Worm (Caenorhabditis elegans) whole organism, L3 larva: Measurements from ENCODE around the gene fbxa-29.

Source experiments
- R02D3.7 ChIP-seq: fragments of 150-350 bp; optimal IDR thresholded peaks from 2 replicates; lab custom pipeline; 2014; ENCODE audit warnings: missing biosample characterization, missing genetic modification characterization
- daf-12 ChIP-seq: fragments of 150-350 bp; optimal IDR thresholded peaks from 2 replicates; lab custom pipeline; 2014; ENCODE audit warnings: missing biosample characterization, missing genetic modification reagents, missing genetic modification characterization
- eor-1 ChIP-seq, 2 experiments: fragments of 150-350 bp; optimal IDR thresholded peaks; 2 replicates each; lab custom pipeline; 2014 to 2018; ENCODE audit warnings: missing biosample characterization in 2 of 2, missing genetic modification characterization in 2 of 2
- fkh-10 ChIP-seq: sonication (generic microtip); optimal IDR thresholded peaks from 2 replicates; lab custom pipeline; 2017; ENCODE audit warnings: missing biosample characterization, missing genetic modification reagents, missing genetic modification characterization
- lin-15B ChIP-seq: fragments of 150-350 bp; optimal IDR thresholded peaks from 2 replicates; lab custom pipeline; 2014; ENCODE audit warnings: missing biosample characterization, missing genetic modification characterization
- nfya-1 ChIP-seq: sonication (generic microtip); optimal IDR thresholded peaks from 2 replicates; lab custom pipeline; 2017; ENCODE audit warnings: missing genetic modification characterization, mild to moderate bottlenecking, missing compliant biosample characterization, antibody characterized with exemption, moderate library complexity; ENCODE audit not compliant: insufficient read depth
- nhr-237 ChIP-seq: fragments of 150-350 bp; optimal IDR thresholded peaks from 2 replicates; lab custom pipeline; 2014; ENCODE audit warnings: missing biosample characterization, missing genetic modification characterization
- nhr-28 ChIP-seq: fragments of 150-350 bp; optimal IDR thresholded peaks from 2 replicates; lab custom pipeline; 2014; ENCODE audit warnings: missing biosample characterization, missing genetic modification characterization
- pqm-1 ChIP-seq: fragments of 150-350 bp; optimal IDR thresholded peaks from 2 replicates; lab custom pipeline; 2017; ENCODE audit warnings: missing biosample characterization, missing genetic modification characterization, inconsistent platforms
- snpc-4 ChIP-seq: fragments of 150-350 bp; optimal IDR thresholded peaks from 2 replicates; lab custom pipeline; 2014; ENCODE audit warnings: missing biosample characterization, missing genetic modification characterization
- tbx-2 ChIP-seq: sonication (generic microtip); optimal IDR thresholded peaks from 2 replicates; lab custom pipeline; 2016; ENCODE audit warnings: mild to moderate bottlenecking, missing genetic modification characterization, missing compliant biosample characterization
- unc-39 ChIP-seq: sonication (generic microtip); optimal IDR thresholded peaks from 4 replicates; lab custom pipeline; 2017; ENCODE audit warnings: missing biosample characterization, missing genetic modification characterization
- zag-1 ChIP-seq: fragments of 150-350 bp; optimal IDR thresholded peaks from 2 replicates; lab custom pipeline; 2014; ENCODE audit warnings: missing biosample characterization, missing genetic modification characterization
- ztf-11 ChIP-seq: fragments of 150-350 bp; optimal IDR thresholded peaks from 2 replicates; lab custom pipeline; 2014; ENCODE audit warnings: missing biosample characterization, missing genetic modification characterization

ce11 chrIII:1308887-1309286 is 35.4 kb upstream of the fbxa-29 start, which contains the start of gene Y82E9BL.12:
- TF ChIP-seq ztf-11 (tag; lab: Kevin White, UChicago) (no peak), nhr-28 (tag; lab: Kevin White, UChicago) (no peak), fkh-10 (no peak), unc-39 (tag; lab: Kevin White, UChicago) (no peak), daf-12 (tag; lab: Kevin White, UChicago) (no peak), lin-15B (tag; lab: Kevin White, UChicago) (no peak), zag-1 (tag; lab: Kevin White, UChicago) (no peak), snpc-4 (no peak), pqm-1 (tag; lab: Kevin White, UChicago) (no peak), nhr-237 (tag; lab: Kevin White, UChicago) (no peak), tbx-2 (tag; lab: Kevin White, UChicago) (no peak), eor-1 (tag; optimal IDR thresholded peaks at IDR 0.05; lab: Kevin White, UChicago) (no peak), nfya-1 (no peak), R02D3.7 (tag; lab: Kevin White, UChicago) (no peak)
